Fruit fly (Drosophila melanogaster) whole organism, embryonic: Measurements from ENCODE around the gene CG43051.

Experiments
- CG10654 ChIP-seq: fragments of 200-800 bp; sonication (Bioruptor generic); optimal IDR thresholded peaks from 2 replicates; lab custom pipeline; 2016; ENCODE audit warnings: missing biosample characterization, missing genetic modification characterization
- CG11695 ChIP-seq: fragments of 200-800 bp; sonication (Bioruptor generic); IDR thresholded peaks from 3 replicates; pipeline ENCODE4 v1.3.6; 2022; ENCODE audit warnings: missing biosample characterization, missing genetic modification characterization
- CG12299 ChIP-seq: fragments of 200-800 bp; sonication (Bioruptor generic); optimal IDR thresholded peaks from 2 replicates; lab custom pipeline; 2018; ENCODE audit warnings: missing biosample characterization, mild to moderate bottlenecking, missing genetic modification characterization
- CG13894 ChIP-seq: fragments of 200-800 bp; sonication (Bioruptor generic); optimal IDR thresholded peaks from 3 replicates; lab custom pipeline; 2018; ENCODE audit warnings: missing biosample characterization, mild to moderate bottlenecking, missing genetic modification characterization, moderate library complexity
- CG15514 ChIP-seq: fragments of 200-800 bp; sonication (Bioruptor generic); optimal IDR thresholded peaks from 3 replicates; lab custom pipeline; 2017; ENCODE audit warnings: missing biosample characterization, missing genetic modification characterization, mild to moderate bottlenecking, moderate library complexity, missing genetic modification reagents
- CG18476 ChIP-seq: fragments of 200-800 bp; sonication (Bioruptor generic); optimal IDR thresholded peaks from 2 replicates; lab custom pipeline; 2016; ENCODE audit warnings: missing biosample characterization, mild to moderate bottlenecking, missing genetic modification characterization
- CG2120 ChIP-seq: fragments of 200-800 bp; sonication (Bioruptor generic); optimal IDR thresholded peaks from 3 replicates; lab custom pipeline; 2016; ENCODE audit warnings: missing biosample characterization, missing genetic modification characterization
- CG30403 ChIP-seq: fragments of 200-800 bp; sonication (Bioruptor generic); optimal IDR thresholded peaks from 3 replicates; lab custom pipeline; 2016; ENCODE audit warnings: missing biosample characterization, missing genetic modification characterization
- CG33557 ChIP-seq: fragments of 200-800 bp; sonication (Bioruptor generic); optimal IDR thresholded peaks from 2 replicates; lab custom pipeline; 2019; ENCODE audit warnings: missing biosample characterization, mild to moderate bottlenecking, missing genetic modification characterization, moderate library complexity
- CG3726 ChIP-seq: fragments of 200-800 bp; sonication (Bioruptor generic); IDR thresholded peaks from 3 replicates; pipeline ENCODE4, ENCODE4 v1.3.6; 2022; ENCODE audit warnings: missing biosample characterization, missing genetic modification characterization
- CG3838 ChIP-seq: fragments of 200-800 bp; sonication (Bioruptor generic); optimal IDR thresholded peaks from 3 replicates; lab custom pipeline; 2016; ENCODE audit warnings: missing biosample characterization, missing genetic modification characterization
- CG43689 ChIP-seq: fragments of 200-800 bp; sonication (Bioruptor generic); IDR thresholded peaks from 2 replicates; pipeline ENCODE4 v1.3.6; 2022; ENCODE audit warnings: missing biosample characterization, missing genetic modification characterization
- CG4617 ChIP-seq: fragments of 200-800 bp; sonication (Bioruptor generic); optimal IDR thresholded peaks from 3 replicates; lab custom pipeline; 2016; ENCODE audit warnings: missing biosample characterization, missing genetic modification characterization, borderline replicate concordance
- CG4707 ChIP-seq: fragments of 200-800 bp; sonication (Bioruptor generic); optimal IDR thresholded peaks from 2 replicates; lab custom pipeline; 2018; ENCODE audit warnings: missing biosample characterization, mild to moderate bottlenecking, missing genetic modification characterization, moderate library complexity
- CG5245 ChIP-seq: fragments of 200-800 bp; sonication (Bioruptor generic); optimal IDR thresholded peaks from 3 replicates; lab custom pipeline; 2016; ENCODE audit warnings: missing biosample characterization, missing genetic modification characterization
- CG7372 ChIP-seq: fragments of 200-800 bp; sonication (Bioruptor generic); IDR thresholded peaks from 2 replicates; pipeline ENCODE4 v1.3.6; 2022; ENCODE audit warnings: missing biosample characterization, missing genetic modification characterization
- CrebB ChIP-seq: fragments of 200-800 bp; sonication (Bioruptor generic); optimal IDR thresholded peaks from 3 replicates; lab custom pipeline; 2018; ENCODE audit warnings: missing biosample characterization, mild to moderate bottlenecking, missing genetic modification characterization
- Dp ChIP-seq: fragments of 200-800 bp; sonication (Bioruptor generic); optimal IDR thresholded peaks from 2 replicates; lab custom pipeline; 2018; ENCODE audit warnings: missing biosample characterization, mild to moderate bottlenecking, missing genetic modification characterization, moderate library complexity
- E2f1 ChIP-seq: fragments of 200-800 bp; sonication (Bioruptor generic); IDR thresholded peaks from 2 replicates; pipeline ENCODE4 v1.3.6; 2022; ENCODE audit warnings: missing biosample characterization, missing genetic modification characterization
- Ets97D ChIP-seq: fragments of 200-800 bp; sonication (Bioruptor generic); optimal IDR thresholded peaks from 3 replicates; lab custom pipeline; 2016; ENCODE audit warnings: missing biosample characterization, missing genetic modification characterization
- Gug ChIP-seq: fragments of 200-800 bp; sonication (Bioruptor generic); IDR thresholded peaks from 4 replicates; pipeline ENCODE4 v1.3.6; 2022; ENCODE audit warnings: missing biosample characterization, missing genetic modification characterization
- Hmx ChIP-seq: fragments of 200-800 bp; sonication (Bioruptor generic); optimal IDR thresholded peaks from 2 replicates; lab custom pipeline; 2016; ENCODE audit warnings: missing biosample characterization, missing genetic modification characterization
- Jarid2 ChIP-seq: fragments of 200-800 bp; sonication (Bioruptor generic); optimal IDR thresholded peaks from 3 replicates; lab custom pipeline; 2017; ENCODE audit warnings: mild to moderate bottlenecking, missing biosample characterization, missing genetic modification reagents, missing genetic modification characterization
- MTF-1 ChIP-seq: fragments of 200-800 bp; sonication (Bioruptor generic); optimal IDR thresholded peaks from 2 replicates; lab custom pipeline; 2018; ENCODE audit warnings: missing biosample characterization, mild to moderate bottlenecking, missing genetic modification characterization, borderline replicate concordance
- Max ChIP-seq: fragments of 200-800 bp; sonication (Bioruptor generic); optimal IDR thresholded peaks from 2 replicates; lab custom pipeline; 2016; ENCODE audit warnings: missing biosample characterization, mild to moderate bottlenecking, missing genetic modification characterization
- Mrtf ChIP-seq: fragments of 200-800 bp; sonication (Bioruptor generic); IDR thresholded peaks from 3 replicates; pipeline ENCODE4 v1.3.6; 2022; ENCODE audit warnings: missing biosample characterization, missing genetic modification characterization
- NFAT ChIP-seq: fragments of 200-800 bp; sonication (Bioruptor generic); IDR thresholded peaks from 2 replicates; pipeline ENCODE4 v1.3.6; 2022; ENCODE audit warnings: missing biosample characterization, missing genetic modification characterization
- Rx ChIP-seq: fragments of 200-800 bp; sonication (Bioruptor generic); IDR thresholded peaks from 2 replicates; pipeline ENCODE4 v1.3.6; 2022; ENCODE audit warnings: missing biosample characterization, missing genetic modification characterization
- Spps ChIP-seq: fragments of 200-800 bp; sonication (Bioruptor generic); optimal IDR thresholded peaks from 2 replicates; lab custom pipeline; 2018; ENCODE audit warnings: missing biosample characterization, mild to moderate bottlenecking, missing genetic modification characterization
- Vsx1 ChIP-seq: fragments of 200-800 bp; sonication (Bioruptor generic); optimal IDR thresholded peaks from 2 replicates; lab custom pipeline; 2017; ENCODE audit warnings: missing biosample characterization, mild to moderate bottlenecking, missing genetic modification characterization, missing genetic modification reagents
- YL-1 ChIP-seq: fragments of 200-800 bp; sonication (Bioruptor generic); optimal IDR thresholded peaks from 3 replicates; lab custom pipeline; 2017; ENCODE audit warnings: missing biosample characterization, mild to moderate bottlenecking, missing genetic modification characterization
- btn ChIP-seq: fragments of 200-800 bp; sonication (Bioruptor generic); optimal IDR thresholded peaks from 2 replicates; lab custom pipeline; 2016; ENCODE audit warnings: missing biosample characterization, missing genetic modification characterization
- dm ChIP-seq: fragments of 200-800 bp; sonication (Bioruptor generic); optimal IDR thresholded peaks from 3 replicates; lab custom pipeline; 2016; ENCODE audit warnings: missing biosample characterization, missing genetic modification characterization
- dpn ChIP-seq, 2 experiments: fragments of 200-800 bp; sonication (Bioruptor generic); optimal IDR thresholded peaks; 3 replicates each; lab custom pipeline; 2016; ENCODE audit warnings: missing biosample characterization in 2 of 2, missing genetic modification characterization in 2 of 2
- fru ChIP-seq: fragments of >200 bp; optimal IDR thresholded peaks from 2 replicates; lab custom pipeline; 2017
- gcm2 ChIP-seq: fragments of 200-800 bp; sonication (Bioruptor generic); optimal IDR thresholded peaks from 2 replicates; lab custom pipeline; 2016; ENCODE audit warnings: missing biosample characterization, missing genetic modification characterization
- gro ChIP-seq: fragments of 200-800 bp; sonication (Bioruptor generic); optimal IDR thresholded peaks from 2 replicates; lab custom pipeline; 2016; ENCODE audit warnings: missing biosample characterization, missing genetic modification characterization
- hbn ChIP-seq: fragments of 200-800 bp; sonication (Bioruptor generic); IDR thresholded peaks from 2 replicates; pipeline ENCODE4 v1.3.6; 2022; ENCODE audit warnings: missing biosample characterization, missing genetic modification characterization; ENCODE audit not compliant: partially characterized antibody
- kay ChIP-seq: fragments of 200-800 bp; sonication (Bioruptor generic); optimal IDR thresholded peaks from 2 replicates; lab custom pipeline; 2016; ENCODE audit warnings: missing biosample characterization, missing genetic modification characterization
- pho ChIP-seq: fragments of 200-800 bp; sonication (Bioruptor generic); optimal IDR thresholded peaks from 2 replicates; lab custom pipeline; 2016; ENCODE audit warnings: missing biosample characterization, missing genetic modification characterization
- pita ChIP-seq: fragments of 200-800 bp; sonication (Bioruptor generic); optimal IDR thresholded peaks from 2 replicates; lab custom pipeline; 2017; ENCODE audit warnings: missing biosample characterization, mild to moderate bottlenecking, missing genetic modification characterization
- pzg ChIP-seq: fragments of 200-800 bp; sonication (Bioruptor generic); optimal IDR thresholded peaks from 3 replicates; lab custom pipeline; 2018; ENCODE audit warnings: missing biosample characterization, mild to moderate bottlenecking, missing genetic modification characterization, moderate library complexity
- ranshi ChIP-seq: fragments of 200-800 bp; sonication (Bioruptor generic); IDR thresholded peaks from 2 replicates; pipeline ENCODE4 v1.3.6; 2022; ENCODE audit warnings: missing biosample characterization, missing genetic modification characterization
- scrt ChIP-seq: fragments of 200-800 bp; sonication (Bioruptor generic); optimal IDR thresholded peaks from 2 replicates; lab custom pipeline; 2018; ENCODE audit warnings: missing biosample characterization, mild to moderate bottlenecking, missing genetic modification characterization, moderate library complexity
- seq ChIP-seq: fragments of 200-800 bp; sonication (Bioruptor generic); IDR thresholded peaks from 2 replicates; pipeline ENCODE4 v1.3.6; 2022; ENCODE audit warnings: missing biosample characterization, missing genetic modification characterization
- sim ChIP-seq: fragments of 200-800 bp; sonication (Bioruptor generic); IDR thresholded peaks from 2 replicates; pipeline ENCODE4 v1.3.6; 2022; ENCODE audit warnings: missing biosample characterization, missing genetic modification characterization
- twi ChIP-seq: fragments of 200-800 bp; optimal IDR thresholded peaks from 2 replicates; lab custom pipeline; 2019; ENCODE audit warnings: missing biosample characterization, mild to moderate bottlenecking, missing genetic modification characterization, moderate library complexity
- vvl ChIP-seq: fragments of 200-800 bp; sonication (Bioruptor generic); IDR thresholded peaks from 2 replicates; pipeline ENCODE4 v1.3.6; 2022; ENCODE audit warnings: missing biosample characterization, missing genetic modification characterization
- z ChIP-seq: fragments of 200-800 bp; sonication (Bioruptor generic); IDR thresholded peaks from 3 replicates; pipeline ENCODE4 v1.3.6; 2022; ENCODE audit warnings: missing biosample characterization, missing genetic modification characterization

The CG43051 gene

DNA sequence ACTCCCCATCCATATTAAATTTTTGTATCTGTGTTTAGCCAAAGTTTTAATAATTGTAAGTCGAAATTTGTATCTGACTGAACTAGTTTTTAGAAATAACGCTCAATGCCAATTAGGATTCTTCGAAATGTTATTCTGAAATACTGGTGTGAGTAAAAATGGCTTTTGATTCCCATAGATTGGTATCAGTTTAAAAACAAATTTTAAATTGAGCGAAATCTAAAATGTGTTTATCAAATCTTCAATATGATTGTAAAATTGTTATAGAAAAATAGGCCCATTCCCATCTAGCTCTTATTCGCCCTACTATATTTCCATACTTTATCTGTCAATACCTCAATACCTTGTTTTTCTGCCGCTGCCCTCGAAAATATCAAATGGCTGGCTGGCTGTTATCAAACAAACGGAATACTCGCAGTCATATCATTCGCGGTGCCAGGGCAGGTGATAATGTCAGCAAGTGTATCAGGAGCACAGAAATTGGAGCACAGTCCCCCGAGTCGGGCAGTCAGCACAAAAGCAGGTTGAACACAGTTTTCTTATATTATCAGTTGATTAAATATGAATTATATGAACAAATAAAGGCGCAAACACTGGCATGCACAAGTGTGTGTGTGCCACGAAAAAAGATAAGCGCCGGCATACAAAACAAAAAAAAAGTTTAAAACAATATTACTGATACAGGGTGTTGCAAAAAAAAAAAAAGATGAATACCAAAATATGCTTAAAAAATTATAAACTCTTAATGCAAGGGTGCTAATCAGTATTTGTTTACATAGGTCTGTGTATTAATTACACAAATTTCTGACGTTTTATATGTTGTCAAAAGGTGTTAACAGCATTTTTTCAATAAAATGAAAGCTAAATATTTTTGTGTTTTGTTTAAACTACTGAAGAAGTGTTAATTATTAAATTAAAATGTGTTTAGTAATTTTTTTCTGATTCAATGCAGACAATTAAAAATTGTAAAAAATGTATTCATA is 10.2 kb upstream of the CG43051 start, which contains the start of gene t-cup (continued):
- TF ChIP-seq Spps (tag; lab: Kevin White, UChicago) (peak; percentile 44), CG3726 (GFP tag; lab: Robert Waterston, UW) (peak; percentile 66; the same call in 1 of the 3 replicates), YL-1 (peak; percentile 72), CG11695 (peak; percentile 69), pho (GFP tag; lab: Kevin White, UChicago) (peak; percentile 72), CG2120 (GFP tag; lab: Kevin White, UChicago) (peak; percentile 74), hbn (no peak), ranshi (GFP tag; lab: Robert Waterston, UW) (peak; percentile 66; the same call in 1 of the 2 replicates), NFAT (GFP tag; lab: Robert Waterston, UW) (peak; percentile 66; the same call in 1 of the 2 replicates), CG13894 (tag; lab: Kevin White, UChicago) (peak; percentile 64), twi (tag; lab: Kevin White, UChicago) (peak; percentile 32), CrebB (tag; lab: Kevin White, UChicago) (peak; percentile 87), Jarid2 (GFP tag; lab: Kevin White, UChicago) (peak; percentile 64), CG15514 (GFP tag; lab: Kevin White, UChicago) (peak; percentile 89), dpn (GFP tag; optimal IDR thresholded peaks at IDR 0.05; lab: Kevin White, UChicago) (peak in 1 of 2 experiments; percentile 61), CG10654 (peak; percentile 57), seq (GFP tag; lab: Robert Waterston, UW) (peak; percentile 85; the same call in 1 of the 2 replicates), kay (GFP tag; lab: Kevin White, UChicago) (no peak), Mrtf (GFP tag; lab: Robert Waterston, UW) (no peak), scrt (GFP tag; lab: Kevin White, UChicago) (peak; percentile 78), gcm2 (GFP tag; lab: Kevin White, UChicago) (no peak), E2f1 (peak; percentile 63; the same call in 1 of the 2 replicates), gro (GFP tag; lab: Kevin White, UChicago) (peak; percentile 67), CG12299 (tag; lab: Kevin White, UChicago) (peak; percentile 68), Rx (no peak), sim (GFP tag; lab: Robert Waterston, UW) (peak; percentile 17; the same call in 1 of the 2 replicates), CG4617 (GFP tag; lab: Kevin White, UChicago) (no peak), Vsx1 (peak; percentile 92), dm (no peak), CG4707 (peak; percentile 84), CG18476 (GFP tag; lab: Kevin White, UChicago) (peak; percentile 69), pita (GFP tag; lab: Kevin White, UChicago) (no peak), Hmx (GFP tag; lab: Kevin White, UChicago) (no peak), Ets97D (peak; percentile 52), pzg (GFP tag; lab: Kevin White, UChicago) (no peak), Gug (no peak), MTF-1 (GFP tag; lab: Kevin White, UChicago) (peak; percentile 90), CG3838 (GFP tag; lab: Kevin White, UChicago) (peak; percentile 81), CG5245 (GFP tag; lab: Kevin White, UChicago) (peak; percentile 33), Max (peak; percentile 45), CG7372 (GFP tag; lab: Robert Waterston, UW) (peak; percentile 48; the same call in 1 of the 2 replicates), Dp (GFP tag; lab: Kevin White, UChicago) (no peak), CG30403 (GFP tag; lab: Kevin White, UChicago) (peak; percentile 17), CG43689 (no peak), fru (no peak), vvl (peak; percentile 62; the same call in 1 of the 2 replicates), btn (GFP tag; lab: Kevin White, UChicago) (peak; percentile 29), z (GFP tag; lab: Robert Waterston, UW) (no peak), CG33557 (peak; percentile 63)
